Worm (Caenorhabditis elegans) whole organism, L3 larva: Measurements from ENCODE around the gene bus-1.

Experiments
- daf-12 ChIP-seq: fragments of 150-350 bp; optimal IDR thresholded peaks from 2 replicates; lab custom pipeline; 2014; ENCODE audit warnings: missing biosample characterization, missing genetic modification reagents, missing genetic modification characterization
- unc-62 ChIP-seq: fragments of 150-350 bp; sonication (generic microtip); optimal IDR thresholded peaks from 4 replicates; lab custom pipeline; 2014; ENCODE audit warnings: missing biosample characterization, missing genetic modification reagents, missing genetic modification characterization

DNA sequence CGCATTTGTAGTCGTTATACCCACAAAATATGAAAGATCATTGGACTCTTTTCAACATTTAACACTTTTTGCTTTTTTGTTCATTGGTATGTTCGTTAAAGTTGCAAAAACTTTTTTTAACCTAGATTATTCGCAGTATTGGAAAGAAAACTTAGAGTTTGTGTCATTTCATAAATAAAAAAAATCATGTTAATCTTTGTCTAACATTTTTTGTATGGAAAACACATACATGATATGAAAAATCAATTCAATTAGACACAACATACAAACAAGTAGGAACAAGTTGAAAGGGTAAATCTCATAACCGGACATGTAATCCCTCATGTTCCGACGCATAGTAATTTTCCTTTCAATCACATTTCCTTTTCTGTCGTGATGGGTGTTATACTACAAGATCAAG lies 23.4 kb downstream of the bus-1 start, which contains the start of gene F59E11.2:
- TF ChIP-seq unc-62 (GFP tag; lab: Kevin White, UChicago) (no peak), daf-12 (tag; lab: Kevin White, UChicago) (no peak)
